Fruit fly (Drosophila melanogaster) whole organism, embryonic: ENCODE measurements around the gene CG5516.

ENCODE experiments used
- Asciz ChIP-seq: fragments of 200-800 bp; sonication (Bioruptor generic); optimal IDR thresholded peaks from 2 replicates; lab custom pipeline; 2017; ENCODE audit warnings: missing biosample characterization, mild to moderate bottlenecking, missing genetic modification characterization, missing genetic modification reagents
- B-H2 ChIP-seq: fragments of 200-800 bp; sonication (Bioruptor generic); optimal IDR thresholded peaks from 2 replicates; lab custom pipeline; 2018; ENCODE audit warnings: missing biosample characterization, mild to moderate bottlenecking, missing genetic modification characterization
- Bteb2 ChIP-seq: fragments of 200-800 bp; sonication (Bioruptor generic); optimal IDR thresholded peaks from 2 replicates; lab custom pipeline; 2016; ENCODE audit warnings: missing biosample characterization, missing genetic modification characterization
- CG10274 ChIP-seq: fragments of 200-800 bp; sonication (Bioruptor generic); optimal IDR thresholded peaks from 3 replicates; lab custom pipeline; 2017; ENCODE audit warnings: missing biosample characterization, mild to moderate bottlenecking, missing genetic modification characterization
- CG10366 ChIP-seq: fragments of 200-800 bp; sonication (Bioruptor generic); IDR thresholded peaks from 2 replicates; pipeline ENCODE4 v1.3.6; 2022; ENCODE audit warnings: missing biosample characterization, missing genetic modification characterization
- CG11398 ChIP-seq: fragments of 200-800 bp; sonication (Bioruptor generic); optimal IDR thresholded peaks from 2 replicates; lab custom pipeline; 2016; ENCODE audit warnings: missing biosample characterization, missing genetic modification characterization
- CG12155 ChIP-seq: fragments of 200-800 bp; sonication (Bioruptor generic); optimal IDR thresholded peaks from 3 replicates; lab custom pipeline; 2016; ENCODE audit warnings: missing biosample characterization, missing genetic modification characterization
- CG12769 ChIP-seq: fragments of 200-800 bp; sonication (Bioruptor generic); optimal IDR thresholded peaks from 2 replicates; lab custom pipeline; 2019; ENCODE audit warnings: missing biosample characterization, mild to moderate bottlenecking, missing genetic modification characterization, moderate library complexity
- CG1602 ChIP-seq: fragments of 200-800 bp; sonication (Bioruptor generic); optimal IDR thresholded peaks from 3 replicates; lab custom pipeline; 2016; ENCODE audit warnings: missing biosample characterization, missing genetic modification characterization
- CG17385 ChIP-seq: fragments of 200-800 bp; sonication (Bioruptor generic); optimal IDR thresholded peaks from 3 replicates; lab custom pipeline; 2018; ENCODE audit warnings: missing biosample characterization, mild to moderate bottlenecking, missing genetic modification characterization
- CG17829 ChIP-seq: fragments of 200-800 bp; optimal IDR thresholded peaks from 2 replicates; lab custom pipeline; 2019; ENCODE audit warnings: missing biosample characterization, mild to moderate bottlenecking, missing genetic modification characterization, moderate library complexity
- CG17912 ChIP-seq: fragments of 200-800 bp; sonication (Bioruptor generic); optimal IDR thresholded peaks from 2 replicates; lab custom pipeline; 2018; ENCODE audit warnings: missing biosample characterization, mild to moderate bottlenecking, missing genetic modification characterization
- CG18599 ChIP-seq: fragments of 200-800 bp; sonication (Bioruptor generic); optimal IDR thresholded peaks from 3 replicates; lab custom pipeline; 2017; ENCODE audit warnings: missing biosample characterization, missing genetic modification characterization, mild to moderate bottlenecking, moderate library complexity, missing genetic modification reagents
- CG34376 ChIP-seq: fragments of 200-800 bp; sonication (Bioruptor generic); optimal IDR thresholded peaks from 2 replicates; lab custom pipeline; 2018; ENCODE audit warnings: missing biosample characterization, mild to moderate bottlenecking, missing genetic modification characterization
- CG4424 ChIP-seq: fragments of 200-800 bp; sonication (Bioruptor generic); optimal IDR thresholded peaks from 3 replicates; lab custom pipeline; 2016; ENCODE audit warnings: missing biosample characterization, missing genetic modification characterization
- CG4730 ChIP-seq: fragments of 200-800 bp; sonication (Bioruptor generic); IDR thresholded peaks from 2 replicates; pipeline ENCODE4 v1.3.6; 2022; ENCODE audit warnings: missing biosample characterization, missing genetic modification characterization
- CG8290 ChIP-seq, 3 experiments: fragments of 200-800 bp; sonication (Bioruptor generic); optimal IDR thresholded peaks; 2 replicates each; lab custom pipeline; 2016 to 2019; ENCODE audit warnings: missing biosample characterization in 3 of 3, missing genetic modification characterization in 3 of 3, mild to moderate bottlenecking in 2 of 3, moderate library complexity in 1 of 3
- CTCF ChIP-seq: fragments of 200-800 bp; sonication (Bioruptor generic); optimal IDR thresholded peaks from 2 replicates; lab custom pipeline; 2017; ENCODE audit warnings: missing biosample characterization, mild to moderate bottlenecking, missing genetic modification characterization, moderate library complexity
- Dek ChIP-seq: fragments of 200-800 bp; sonication (Bioruptor generic); optimal IDR thresholded peaks from 3 replicates; lab custom pipeline; 2019; ENCODE audit warnings: missing biosample characterization, mild to moderate bottlenecking, missing genetic modification characterization, moderate library complexity
- Dip3 ChIP-seq: fragments of 200-800 bp; sonication (Bioruptor generic); optimal IDR thresholded peaks from 3 replicates; lab custom pipeline; 2016; ENCODE audit warnings: missing biosample characterization, missing genetic modification characterization
- Dll ChIP-seq: fragments of 200-800 bp; sonication (Bioruptor generic); IDR thresholded peaks from 4 replicates; pipeline ENCODE4 v1.3.6; 2022; ENCODE audit warnings: missing biosample characterization, missing genetic modification characterization; ENCODE audit not compliant: partially characterized antibody
- Hr51 ChIP-seq, 2 experiments: fragments of 200-800 bp; sonication (Bioruptor generic); optimal IDR thresholded peaks; 2 replicates in 1 of 2; 3 replicates in 1 of 2; lab custom pipeline; 2016 to 2018; ENCODE audit warnings: missing biosample characterization in 2 of 2, missing genetic modification characterization in 2 of 2, mild to moderate bottlenecking in 1 of 2, moderate library complexity in 1 of 2
- Lim3 ChIP-seq: fragments of 200-800 bp; sonication (Bioruptor generic); IDR thresholded peaks from 2 replicates; pipeline ENCODE4 v1.3.6; 2022; ENCODE audit warnings: missing biosample characterization, missing genetic modification characterization
- NFAT ChIP-seq: fragments of 200-800 bp; sonication (Bioruptor generic); IDR thresholded peaks from 2 replicates; pipeline ENCODE4 v1.3.6; 2022; ENCODE audit warnings: missing biosample characterization, missing genetic modification characterization
- Nf-YA ChIP-seq: fragments of 200-800 bp; sonication (Bioruptor generic); IDR thresholded peaks from 2 replicates; pipeline ENCODE4 v1.3.6; 2022; ENCODE audit warnings: missing biosample characterization, missing genetic modification characterization
- Side ChIP-seq: fragments of 200-800 bp; sonication (Bioruptor generic); optimal IDR thresholded peaks from 2 replicates; lab custom pipeline; 2016; ENCODE audit warnings: missing biosample characterization, missing genetic modification characterization
- Trl ChIP-seq, 3 experiments: fragments of >200 bp in 2 of 3; fragments of 200-800 bp in 1 of 3; sonication (Bioruptor generic) in 1 of 3; optimal IDR thresholded peaks; 2 replicates in 1 of 3; 3 replicates in 2 of 3; lab custom pipeline; 2016 to 2017; ENCODE audit warnings: missing biosample characterization in 1 of 3, missing genetic modification characterization in 1 of 3
- Xrp1 ChIP-seq: fragments of 200-800 bp; sonication (Bioruptor generic); IDR thresholded peaks from 2 replicates; pipeline ENCODE4 v1.3.6; 2022; ENCODE audit warnings: missing biosample characterization, missing genetic modification characterization
- al ChIP-seq: fragments of 200-800 bp; sonication (Bioruptor generic); IDR thresholded peaks from 2 replicates; pipeline ENCODE4 v1.3.6; 2022; ENCODE audit warnings: missing biosample characterization, missing genetic modification characterization
- amos ChIP-seq: fragments of 200-800 bp; sonication (Bioruptor generic); IDR thresholded peaks from 2 replicates; pipeline ENCODE4 v1.3.6; 2022; ENCODE audit warnings: missing biosample characterization, missing genetic modification characterization; ENCODE audit not compliant: partially characterized antibody
- ara ChIP-seq: fragments of 200-800 bp; sonication (Bioruptor generic); IDR thresholded peaks from 2 replicates; pipeline ENCODE4 v1.3.6; 2022; ENCODE audit warnings: missing biosample characterization, missing genetic modification characterization
- az2 ChIP-seq: fragments of 200-800 bp; sonication (Bioruptor generic); optimal IDR thresholded peaks from 3 replicates; lab custom pipeline; 2016; ENCODE audit warnings: missing biosample characterization, missing genetic modification characterization
- cato ChIP-seq: fragments of 200-800 bp; sonication (Bioruptor generic); optimal IDR thresholded peaks from 2 replicates; lab custom pipeline; 2016; ENCODE audit warnings: missing biosample characterization, missing genetic modification characterization, borderline replicate concordance
- chinmo ChIP-seq: fragments of 200-800 bp; sonication (Bioruptor generic); IDR thresholded peaks from 4 replicates; pipeline ENCODE4 v1.3.6; 2022; ENCODE audit warnings: missing biosample characterization, missing genetic modification characterization; ENCODE audit not compliant: partially characterized antibody
- dati ChIP-seq: fragments of 200-800 bp; sonication (Bioruptor generic); IDR thresholded peaks from 2 replicates; pipeline ENCODE4 v1.3.6; 2022; ENCODE audit warnings: missing biosample characterization, missing genetic modification characterization
- exex ChIP-seq: fragments of 200-800 bp; sonication (Bioruptor generic); optimal IDR thresholded peaks from 4 replicates; lab custom pipeline; 2018; ENCODE audit warnings: missing biosample characterization, mild to moderate bottlenecking, missing genetic modification characterization, moderate library complexity
- hkb ChIP-seq, 2 experiments: fragments of 200-800 bp in 1 of 2; fragments of >200 bp in 1 of 2; sonication (Bioruptor generic) in 1 of 2; IDR thresholded peaks in 1 of 2; optimal IDR thresholded peaks in 1 of 2; 2 replicates each; pipeline versions ENCODE4 v1.3.6 to Lab custom; 2017 to 2022; ENCODE audit warnings: missing biosample characterization in 1 of 2, missing genetic modification characterization in 1 of 2
- ken ChIP-seq: fragments of 200-800 bp; sonication (Bioruptor generic); IDR thresholded peaks from 3 replicates; pipeline ENCODE4 v1.3.6; 2022; ENCODE audit warnings: missing biosample characterization, missing genetic modification characterization
- otp ChIP-seq: fragments of 200-800 bp; sonication (Bioruptor generic); IDR thresholded peaks from 3 replicates; pipeline ENCODE4, ENCODE4 v1.3.6; 2022; ENCODE audit warnings: missing biosample characterization, missing genetic modification characterization
- pzg ChIP-seq: fragments of 200-800 bp; sonication (Bioruptor generic); optimal IDR thresholded peaks from 3 replicates; lab custom pipeline; 2018; ENCODE audit warnings: missing biosample characterization, mild to moderate bottlenecking, missing genetic modification characterization, moderate library complexity
- sens ChIP-seq: fragments of 200-800 bp; sonication (Bioruptor generic); peaks from one replicate; lab custom pipeline; 2016; ENCODE audit warnings: missing biosample characterization, missing genetic modification characterization
- shn ChIP-seq: fragments of 200-800 bp; sonication (Bioruptor generic); optimal IDR thresholded peaks from 3 replicates; lab custom pipeline; 2016; ENCODE audit warnings: missing biosample characterization, missing genetic modification characterization
- sima ChIP-seq: fragments of 200-800 bp; sonication (Bioruptor generic); optimal IDR thresholded peaks from 2 replicates; lab custom pipeline; 2016; ENCODE audit warnings: missing biosample characterization, missing genetic modification characterization
- sqz ChIP-seq: fragments of 200-800 bp; sonication (Bioruptor generic); optimal IDR thresholded peaks from 3 replicates; lab custom pipeline; 2018; ENCODE audit warnings: missing biosample characterization, mild to moderate bottlenecking, missing genetic modification characterization
- sr ChIP-seq: fragments of 200-800 bp; sonication (Bioruptor generic); IDR thresholded peaks from 3 replicates; pipeline ENCODE4 v1.3.6; 2022; ENCODE audit warnings: missing biosample characterization, missing genetic modification characterization
- sug ChIP-seq: fragments of 200-800 bp; optimal IDR thresholded peaks from 2 replicates; lab custom pipeline; 2019; ENCODE audit warnings: missing biosample characterization, mild to moderate bottlenecking, missing genetic modification characterization, moderate library complexity
- ttk ChIP-seq: fragments of 200-800 bp; sonication (Bioruptor generic); IDR thresholded peaks from 2 replicates; pipeline ENCODE4 v2.1.2; 2022; ENCODE audit warnings: missing biosample characterization, missing genetic modification characterization
- tx ChIP-seq: fragments of 200-800 bp; sonication (Bioruptor generic); optimal IDR thresholded peaks from 2 replicates; lab custom pipeline; 2016; ENCODE audit warnings: missing biosample characterization, missing genetic modification characterization

CG5516 gene

DNA sequence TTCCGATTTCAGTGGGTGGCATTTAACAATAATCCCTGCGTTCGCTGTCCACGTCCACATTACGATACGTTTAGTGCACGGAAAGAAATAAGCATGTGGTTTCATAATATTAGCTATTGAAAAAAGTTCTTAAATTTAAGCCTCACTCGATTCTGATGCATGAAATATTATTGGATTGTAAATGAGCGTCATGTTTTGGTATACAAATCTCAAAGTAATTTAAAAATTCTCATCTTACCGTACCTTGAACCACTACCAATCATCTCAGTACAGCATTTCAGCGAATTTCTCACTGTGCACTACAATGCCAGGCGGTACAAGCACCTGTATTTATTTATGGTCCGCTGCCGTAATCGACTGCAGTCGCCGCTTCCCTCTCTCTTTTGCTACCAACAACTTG is 10.6 kb downstream of the CG5516 start (continued):
- TF ChIP-seq amos (GFP tag; lab: Robert Waterston, UW), result no peak
- TF ChIP-seq CTCF (GFP tag; lab: Kevin White, UChicago), result peak; percentile 37
- TF ChIP-seq ttk (GFP tag; lab: Robert Waterston, UW), result no peak
- peak; percentile 70 for TF ChIP-seq CG12155 (GFP tag; lab: Kevin White, UChicago)
- no peak for TF ChIP-seq Lim3

DNA sequence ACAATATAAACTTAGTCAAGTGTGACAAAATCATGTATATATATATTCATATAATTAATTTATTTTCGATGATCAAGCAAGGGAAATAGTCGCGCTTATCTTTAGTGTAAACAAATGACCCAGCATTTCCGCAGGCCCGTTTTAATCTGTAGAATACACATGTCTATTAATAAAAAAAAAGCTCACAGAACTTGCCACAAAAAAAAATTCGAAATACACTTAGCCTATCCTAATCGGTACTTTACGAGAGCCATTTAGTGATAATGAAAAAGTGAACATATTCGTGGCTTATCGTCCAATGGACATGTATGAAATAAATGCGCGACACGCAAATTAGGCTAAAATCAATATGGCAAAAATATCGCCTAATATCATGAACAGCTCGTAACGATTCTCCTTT is 11.5 kb downstream of the CG5516 start:
- TF ChIP-seq CG1602 (GFP tag; lab: Kevin White, UChicago), result no peak
- TF ChIP-seq CG10274 (GFP tag; lab: Kevin White, UChicago), result no peak
- TF ChIP-seq sr (GFP tag; lab: Robert Waterston, UW), result no peak
- no peak for TF ChIP-seq CG17829 (tag; lab: Kevin White, UChicago)
- TF ChIP-seq Dip3, result no peak
- TF ChIP-seq CG10366, result no peak
- TF ChIP-seq pzg, result no peak
- no peak for TF ChIP-seq Dek (tag; lab: Kevin White, UChicago)
- peak; percentile 5 for TF ChIP-seq sqz
- peak; percentile 3 for TF ChIP-seq sug (tag; lab: Kevin White, UChicago)
- no peak for TF ChIP-seq Lim3
- no peak for TF ChIP-seq CG4424 (GFP tag; lab: Kevin White, UChicago)
- TF ChIP-seq exex (tag; lab: Kevin White, UChicago), result peak; percentile 95
- TF ChIP-seq CG11398 (GFP tag; lab: Kevin White, UChicago), result no peak
- TF ChIP-seq Side (GFP tag; lab: Kevin White, UChicago), result no peak
- TF ChIP-seq Bteb2 (GFP tag; lab: Kevin White, UChicago), result no peak
- TF ChIP-seq tx (GFP tag; lab: Kevin White, UChicago), result no peak
- no peak for TF ChIP-seq CG17912
- no peak for TF ChIP-seq al
- no peak for TF ChIP-seq Nf-YA (GFP tag; lab: Robert Waterston, UW)
- TF ChIP-seq Trl (optimal IDR thresholded peaks at IDR 0.05; lab: Kevin White, UChicago), result no peak
- TF ChIP-seq Trl (GFP tag; optimal IDR thresholded peaks at IDR 0.05; lab: Kevin White, UChicago), result no peak
- TF ChIP-seq ken (GFP tag; lab: Robert Waterston, UW), result no peak
- no peak for TF ChIP-seq az2 (GFP tag; lab: Kevin White, UChicago)
- no peak for TF ChIP-seq sima (GFP tag; lab: Kevin White, UChicago)
- TF ChIP-seq CG34376, result peak; percentile 51
- TF ChIP-seq chinmo (GFP tag; lab: Robert Waterston, UW), result 0 out of 4 replicates have a peak, but pooled peaks have one; percentile 55
- TF ChIP-seq CG17385 (GFP tag; lab: Kevin White, UChicago), result no peak

- peak; percentile 65 for TF ChIP-seq Xrp1 (GFP tag; lab: Robert Waterston, UW)
- no peak; the same call in 1 of the 2 replicates for TF ChIP-seq ara (GFP tag; lab: Robert Waterston, UW)
- TF ChIP-seq Dll, result no peak
- TF ChIP-seq NFAT (GFP tag; lab: Robert Waterston, UW), result no peak
- peak; percentile 85 for TF ChIP-seq sens
- TF ChIP-seq shn (GFP tag; lab: Kevin White, UChicago), result no peak
- peak; percentile 77 for TF ChIP-seq Asciz (GFP tag; lab: Kevin White, UChicago)
- TF ChIP-seq B-H2 (GFP tag; lab: Kevin White, UChicago), result no peak
- no peak for TF ChIP-seq CG8290 (GFP tag; optimal IDR thresholded peaks at IDR 0.05; lab: Kevin White, UChicago)
- TF ChIP-seq CG8290 (tag; optimal IDR thresholded peaks at IDR 0.05; lab: Kevin White, UChicago), result peak; percentile 26 to 43
- TF ChIP-seq hkb (optimal IDR thresholded peaks at IDR 0.05; lab: Kevin White, UChicago), result no peak
- no peak for TF ChIP-seq hkb (GFP tag; IDR thresholded peaks at IDR 0.05; lab: Robert Waterston, UW)
- no peak for TF ChIP-seq Dek (tag; lab: Kevin White, UChicago)
- TF ChIP-seq cato (GFP tag; lab: Kevin White, UChicago), result no peak
- no peak for TF ChIP-seq Hr51 (GFP tag; optimal IDR thresholded peaks at IDR 0.05; lab: Kevin White, UChicago)
- peak; percentile 8 for TF ChIP-seq CG18599 (GFP tag; lab: Kevin White, UChicago)
- no peak for TF ChIP-seq CG4730
- peak; percentile 7; the same call in 1 of the 3 replicates for TF ChIP-seq otp (GFP tag; lab: Robert Waterston, UW)
- peak; percentile 2 for TF ChIP-seq CG12769 (tag; lab: Kevin White, UChicago)
- TF ChIP-seq CG10274 (GFP tag; lab: Kevin White, UChicago), result no peak
- no peak for TF ChIP-seq CG12155 (GFP tag; lab: Kevin White, UChicago)
- TF ChIP-seq dati (GFP tag; lab: Robert Waterston, UW), result no peak
Measured at dm6 chr3R:15983541-15984229, 20.0 kb downstream of the CG5516 start.
